Fruit fly (Drosophila melanogaster): Measurements from ENCODE around the gene CG42682.
"Not testable (repeated sequence)": the region's sequence is repeated elsewhere in the genome, so short reads cannot be mapped to it uniquely, and the experiment has no call there.

DNA sequence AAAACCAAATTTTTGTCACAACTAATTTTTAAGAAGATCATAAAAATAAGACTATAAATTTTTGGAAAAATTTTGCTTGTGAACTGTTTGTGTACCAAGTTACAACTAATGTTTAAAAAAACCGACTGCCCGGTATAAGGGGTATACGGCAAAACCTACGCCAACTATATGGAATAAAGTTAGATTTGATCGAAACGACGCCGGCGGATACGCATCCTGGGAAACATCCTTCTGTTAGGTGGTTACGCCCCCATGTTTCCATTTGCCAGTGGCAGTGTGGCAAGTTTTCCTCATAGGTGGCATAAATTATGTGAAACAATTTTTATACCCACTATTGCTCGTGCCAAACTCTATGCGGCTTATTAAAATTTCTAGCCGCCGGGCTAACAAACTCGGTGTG lies 41.5 kb downstream of the CG42682 start, which contains the start of gene ProtB:
- not testable (repeated sequence) for TF ChIP-seq CG8478, CTCF (optimal IDR thresholded peaks at IDR 0.05)
